Fruit fly (Drosophila melanogaster) whole organism, embryonic: ENCODE measurements around the gene MsrA.
A peak's percentile ranks its signal among the peaks of the same experiment; 100 is the strongest.

ENCODE experiments used
- Atf3 ChIP-seq: fragments of 200-800 bp; sonication (Bioruptor generic); optimal IDR thresholded peaks from 3 replicates; lab custom pipeline; 2016; ENCODE audit warnings: missing biosample characterization, missing genetic modification characterization
- Bdp1 ChIP-seq: fragments of 200-800 bp; sonication (Bioruptor generic); optimal IDR thresholded peaks from 3 replicates; lab custom pipeline; 2016; ENCODE audit warnings: missing biosample characterization, missing genetic modification characterization
- CG10565 ChIP-seq: fragments of 200-800 bp; sonication (Bioruptor generic); optimal IDR thresholded peaks from 3 replicates; lab custom pipeline; 2016; ENCODE audit warnings: missing biosample characterization, mild to moderate bottlenecking, missing genetic modification characterization
- CG11723 ChIP-seq: fragments of 200-800 bp; sonication (Bioruptor generic); optimal IDR thresholded peaks from 2 replicates; lab custom pipeline; 2017; ENCODE audit warnings: missing biosample characterization, mild to moderate bottlenecking, missing genetic modification characterization
- CG12942 ChIP-seq: fragments of 200-800 bp; sonication (Bioruptor generic); optimal IDR thresholded peaks from 3 replicates; lab custom pipeline; 2016; ENCODE audit warnings: missing biosample characterization, missing genetic modification characterization
- CG15073 ChIP-seq: fragments of 200-800 bp; sonication (Bioruptor generic); optimal IDR thresholded peaks from 2 replicates; lab custom pipeline; 2016; ENCODE audit warnings: missing biosample characterization, missing genetic modification characterization
- CG1792 ChIP-seq: fragments of 200-800 bp; sonication (Bioruptor generic); optimal IDR thresholded peaks from 2 replicates; lab custom pipeline; 2016; ENCODE audit warnings: missing biosample characterization, missing genetic modification characterization
- CG18262 ChIP-seq: fragments of 200-800 bp; optimal IDR thresholded peaks from 3 replicates; lab custom pipeline; 2019; ENCODE audit warnings: missing biosample characterization, mild to moderate bottlenecking, missing genetic modification characterization, moderate library complexity
- CG18599 ChIP-seq: fragments of 200-800 bp; sonication (Bioruptor generic); optimal IDR thresholded peaks from 3 replicates; lab custom pipeline; 2017; ENCODE audit warnings: missing biosample characterization, missing genetic modification characterization, mild to moderate bottlenecking, moderate library complexity, missing genetic modification reagents
- CG2202 ChIP-seq: fragments of 200-800 bp; sonication (Bioruptor generic); optimal IDR thresholded peaks from 2 replicates; lab custom pipeline; 2018; ENCODE audit warnings: missing biosample characterization, mild to moderate bottlenecking, missing genetic modification characterization
- CG2712 ChIP-seq: fragments of 200-800 bp; optimal IDR thresholded peaks from 3 replicates; lab custom pipeline; 2019; ENCODE audit warnings: missing biosample characterization, mild to moderate bottlenecking, missing genetic modification characterization, moderate library complexity
- CG31365 ChIP-seq: fragments of 200-800 bp; sonication (Bioruptor generic); optimal IDR thresholded peaks from 2 replicates; lab custom pipeline; 2018; ENCODE audit warnings: missing biosample characterization, mild to moderate bottlenecking, missing genetic modification characterization
- CG33213 ChIP-seq: fragments of 200-800 bp; sonication (Bioruptor generic); optimal IDR thresholded peaks from 3 replicates; lab custom pipeline; 2016; ENCODE audit warnings: missing biosample characterization, missing genetic modification characterization
- CG34376 ChIP-seq: fragments of 200-800 bp; sonication (Bioruptor generic); optimal IDR thresholded peaks from 2 replicates; lab custom pipeline; 2018; ENCODE audit warnings: missing biosample characterization, mild to moderate bottlenecking, missing genetic modification characterization
- CG3838 ChIP-seq: fragments of 200-800 bp; sonication (Bioruptor generic); optimal IDR thresholded peaks from 3 replicates; lab custom pipeline; 2016; ENCODE audit warnings: missing biosample characterization, missing genetic modification characterization
- CG4617 ChIP-seq: fragments of 200-800 bp; sonication (Bioruptor generic); optimal IDR thresholded peaks from 3 replicates; lab custom pipeline; 2016; ENCODE audit warnings: missing biosample characterization, missing genetic modification characterization, borderline replicate concordance
- CG5245 ChIP-seq: fragments of 200-800 bp; sonication (Bioruptor generic); optimal IDR thresholded peaks from 3 replicates; lab custom pipeline; 2016; ENCODE audit warnings: missing biosample characterization, missing genetic modification characterization
- CG6689 ChIP-seq: fragments of 200-800 bp; sonication (Bioruptor generic); IDR thresholded peaks from 2 replicates; pipeline ENCODE4 v1.3.6; 2022; ENCODE audit warnings: missing biosample characterization, missing genetic modification characterization
- CG7271 ChIP-seq: fragments of 200-800 bp; sonication (Bioruptor generic); optimal IDR thresholded peaks from 2 replicates; lab custom pipeline; 2018; ENCODE audit warnings: missing biosample characterization, mild to moderate bottlenecking, missing genetic modification characterization, moderate library complexity
- CG9876 ChIP-seq: fragments of 200-800 bp; sonication (Bioruptor generic); optimal IDR thresholded peaks from 2 replicates; lab custom pipeline; 2016; ENCODE audit warnings: missing biosample characterization, missing genetic modification characterization
- Camta ChIP-seq: fragments of 200-800 bp; sonication (Bioruptor generic); optimal IDR thresholded peaks from 2 replicates; lab custom pipeline; 2016; ENCODE audit warnings: missing biosample characterization, missing genetic modification characterization
- Doc2 ChIP-seq: fragments of 200-800 bp; sonication (Bioruptor generic); IDR thresholded peaks from 2 replicates; pipeline ENCODE4 v1.3.6; 2022; ENCODE audit warnings: missing biosample characterization, missing genetic modification characterization
- Doc3 ChIP-seq: fragments of 200-800 bp; sonication (Bioruptor generic); IDR thresholded peaks from 3 replicates; pipeline ENCODE4 v1.3.6; 2022; ENCODE audit warnings: missing biosample characterization, missing genetic modification characterization; ENCODE audit not compliant: partially characterized antibody
- H15 ChIP-seq: fragments of 200-800 bp; sonication (Bioruptor generic); IDR thresholded peaks from 3 replicates; pipeline ENCODE4 v1.3.6; 2022; ENCODE audit warnings: missing biosample characterization, missing genetic modification characterization
- Hand ChIP-seq: fragments of 200-800 bp; sonication (Bioruptor generic); optimal IDR thresholded peaks from 2 replicates; lab custom pipeline; 2017; ENCODE audit warnings: mild to moderate bottlenecking, missing biosample characterization, missing genetic modification reagents, missing genetic modification characterization
- HmgD ChIP-seq: fragments of 200-800 bp; sonication (Bioruptor generic); optimal IDR thresholded peaks from 3 replicates; lab custom pipeline; 2016; ENCODE audit warnings: missing biosample characterization, missing genetic modification characterization
- HmgZ ChIP-seq: fragments of 200-800 bp; sonication (Bioruptor generic); optimal IDR thresholded peaks from 2 replicates; lab custom pipeline; 2018; ENCODE audit warnings: missing biosample characterization, mild to moderate bottlenecking, missing genetic modification characterization
- Ptx1 ChIP-seq: fragments of 200-800 bp; sonication (Bioruptor generic); IDR thresholded peaks from 2 replicates; pipeline ENCODE4 v1.3.6; 2022; ENCODE audit warnings: missing biosample characterization, missing genetic modification characterization
- Sry-β ChIP-seq: fragments of 200-800 bp; sonication (Bioruptor generic); optimal IDR thresholded peaks from 2 replicates; lab custom pipeline; 2018; ENCODE audit warnings: missing biosample characterization, mild to moderate bottlenecking, missing genetic modification characterization, moderate library complexity
- aop ChIP-seq: fragments of 200-800 bp; sonication (Bioruptor generic); IDR thresholded peaks from 2 replicates; pipeline ENCODE4 v1.3.6; 2022; ENCODE audit warnings: missing biosample characterization, missing genetic modification characterization
- cad ChIP-seq: fragments of >200 bp; optimal IDR thresholded peaks from 2 replicates; lab custom pipeline; 2017; ENCODE audit warnings: missing biosample characterization, missing genetic modification characterization
- crol ChIP-seq: fragments of 200-800 bp; sonication (Bioruptor generic); IDR thresholded peaks from 2 replicates; pipeline ENCODE4 v1.3.6; 2022; ENCODE audit warnings: missing biosample characterization, missing genetic modification characterization
- da ChIP-seq: fragments of 200-800 bp; sonication (Bioruptor generic); optimal IDR thresholded peaks from 2 replicates; lab custom pipeline; 2016; ENCODE audit warnings: missing biosample characterization, missing genetic modification characterization
- dmrt99B ChIP-seq: fragments of 200-800 bp; sonication (Bioruptor generic); optimal IDR thresholded peaks from 2 replicates; lab custom pipeline; 2018; ENCODE audit warnings: missing biosample characterization, mild to moderate bottlenecking, missing genetic modification characterization, moderate library complexity
- eve ChIP-seq, 2 experiments: fragments of >200 bp; optimal IDR thresholded peaks; 2 replicates each; lab custom pipeline; 2017; ENCODE audit warnings: missing biosample characterization in 2 of 2, missing genetic modification characterization in 2 of 2
- fd102C ChIP-seq: fragments of 200-800 bp; sonication (Bioruptor generic); optimal IDR thresholded peaks from 2 replicates; lab custom pipeline; 2018; ENCODE audit warnings: missing biosample characterization, mild to moderate bottlenecking, missing genetic modification characterization, moderate library complexity
- fd3F ChIP-seq: fragments of 200-800 bp; sonication (Bioruptor generic); optimal IDR thresholded peaks from 2 replicates; lab custom pipeline; 2018; ENCODE audit warnings: missing biosample characterization, mild to moderate bottlenecking, missing genetic modification characterization, moderate library complexity
- fru ChIP-seq: fragments of >200 bp; optimal IDR thresholded peaks from 2 replicates; lab custom pipeline; 2017
- inv ChIP-seq: fragments of 200-800 bp; sonication (Bioruptor generic); IDR thresholded peaks from 2 replicates; pipeline ENCODE4 v1.3.6; 2022; ENCODE audit warnings: missing biosample characterization, missing genetic modification characterization; ENCODE audit not compliant: partially characterized antibody
- kah ChIP-seq: fragments of 200-800 bp; sonication (Bioruptor generic); optimal IDR thresholded peaks from 2 replicates; lab custom pipeline; 2018; ENCODE audit warnings: missing biosample characterization, mild to moderate bottlenecking, missing genetic modification characterization
- lbe ChIP-seq: fragments of 200-800 bp; sonication (Bioruptor generic); optimal IDR thresholded peaks from 2 replicates; lab custom pipeline; 2016; ENCODE audit warnings: missing biosample characterization, mild to moderate bottlenecking, missing genetic modification characterization
- lov ChIP-seq, 2 experiments: fragments of 200-800 bp in 1 of 2; fragments of >200 bp in 1 of 2; sonication (Bioruptor generic) in 1 of 2; IDR thresholded peaks in 1 of 2; optimal IDR thresholded peaks in 1 of 2; 2 replicates in 1 of 2; 3 replicates in 1 of 2; pipeline versions ENCODE4 v1.3.6 to Lab custom; 2017 to 2022; ENCODE audit warnings: missing biosample characterization in 1 of 2, missing genetic modification characterization in 1 of 2
- pan ChIP-seq, 4 experiments: fragments of >200 bp in 3 of 4; fragments of 200-800 bp in 1 of 4; sonication (Bioruptor generic) in 1 of 4; optimal IDR thresholded peaks in 3 of 4; IDR thresholded peaks in 1 of 4; 2 replicates each; pipeline versions ENCODE4 v1.3.6 to Lab custom; 2017 to 2022; ENCODE audit warnings: missing biosample characterization in 2 of 4, missing genetic modification characterization in 2 of 4, mixed read lengths in 1 of 4
- pfk ChIP-seq: fragments of 200-800 bp; sonication (Bioruptor generic); optimal IDR thresholded peaks from 2 replicates; lab custom pipeline; 2018; ENCODE audit warnings: missing biosample characterization, mild to moderate bottlenecking, missing genetic modification characterization, moderate library complexity
- prd ChIP-seq, 3 experiments: fragments of >200 bp in 2 of 3; fragments of 200-800 bp in 1 of 3; sonication (Bioruptor generic) in 1 of 3; optimal IDR thresholded peaks in 2 of 3; IDR thresholded peaks in 1 of 3; 2 replicates in 2 of 3; 3 replicates in 1 of 3; pipeline versions ENCODE4 v1.3.6 to Lab custom; 2017 to 2022; ENCODE audit warnings: missing biosample characterization in 1 of 3, missing genetic modification characterization in 1 of 3
- sd ChIP-seq: fragments of 200-800 bp; sonication (Bioruptor generic); optimal IDR thresholded peaks from 3 replicates; lab custom pipeline; 2018; ENCODE audit warnings: missing biosample characterization, mild to moderate bottlenecking, missing genetic modification characterization, moderate library complexity
- tna ChIP-seq: fragments of 200-800 bp; sonication (Bioruptor generic); IDR thresholded peaks from 2 replicates; pipeline ENCODE4 v1.3.6; 2022; ENCODE audit warnings: missing biosample characterization, missing genetic modification characterization; ENCODE audit not compliant: partially characterized antibody
- unc-4 ChIP-seq: fragments of 200-800 bp; sonication (Bioruptor generic); IDR thresholded peaks from 2 replicates; pipeline ENCODE4 v1.3.6; 2022; ENCODE audit warnings: missing biosample characterization, missing genetic modification characterization; ENCODE audit not compliant: partially characterized antibody

MsrA gene

dm6 chr3L:15493886-15494598 lies 16.8 kb upstream of the MsrA start (continued):
- no peak for TF ChIP-seq CG31365
- TF ChIP-seq inv (GFP tag; lab: Robert Waterston, UW) = no peak
- peak; percentile 3 for TF ChIP-seq kah (GFP tag; lab: Kevin White, UChicago)
- no peak for TF ChIP-seq pfk (GFP tag; lab: Kevin White, UChicago)
- no peak for TF ChIP-seq tna (GFP tag; lab: Robert Waterston, UW)
- no peak for TF ChIP-seq fd102C (GFP tag; lab: Kevin White, UChicago)
- TF ChIP-seq cad = no peak
- no peak for TF ChIP-seq CG33213 (GFP tag; lab: Kevin White, UChicago)
- no peak for TF ChIP-seq sd
- TF ChIP-seq CG2202 (tag; lab: Kevin White, UChicago) = no peak
- no peak for TF ChIP-seq HmgZ (tag; lab: Kevin White, UChicago)
- no peak for TF ChIP-seq lbe (GFP tag; lab: Kevin White, UChicago)
- no peak for TF ChIP-seq Doc3 (GFP tag; lab: Robert Waterston, UW)
- TF ChIP-seq crol (GFP tag; lab: Robert Waterston, UW) = no peak
- TF ChIP-seq CG9876 (GFP tag; lab: Kevin White, UChicago) = no peak
- peak; percentile 26 for TF ChIP-seq CG5245 (GFP tag; lab: Kevin White, UChicago)
- TF ChIP-seq Doc2 = no peak
- no peak for TF ChIP-seq Camta (GFP tag; lab: Kevin White, UChicago)
- no peak for TF ChIP-seq CG11723 (GFP tag; lab: Kevin White, UChicago)
- peak; percentile 73 for TF ChIP-seq dmrt99B (tag; lab: Kevin White, UChicago)
- TF ChIP-seq H15 = no peak
- no peak for TF ChIP-seq CG7271 (tag; lab: Kevin White, UChicago)
- TF ChIP-seq unc-4 (GFP tag; lab: Robert Waterston, UW) = no peak
- TF ChIP-seq Sry-β (GFP tag; lab: Kevin White, UChicago) = no peak
- TF ChIP-seq Ptx1 (GFP tag; lab: Robert Waterston, UW) = peak; percentile 52; the same call in 1 of the 2 replicates
- TF ChIP-seq CG4617 (GFP tag; lab: Kevin White, UChicago) = no peak
- peak; percentile 44 for TF ChIP-seq CG18599 (GFP tag; lab: Kevin White, UChicago)
- no peak for TF ChIP-seq CG3838 (GFP tag; lab: Kevin White, UChicago)
- TF ChIP-seq lov (optimal IDR thresholded peaks at IDR 0.05; lab: Kevin White, UChicago) = no peak
- no peak for TF ChIP-seq lov (GFP tag; IDR thresholded peaks at IDR 0.05; lab: Robert Waterston, UW)
- TF ChIP-seq CG10565 = no peak
- TF ChIP-seq da = no peak
- no peak for TF ChIP-seq Atf3 (GFP tag; lab: Kevin White, UChicago)
- no peak for TF ChIP-seq aop (GFP tag; lab: Robert Waterston, UW)
- no peak for TF ChIP-seq CG1792 (GFP tag; lab: Kevin White, UChicago)
- 0 out of 2 replicates have a peak, but pooled peaks have one; percentile 9 for TF ChIP-seq CG6689 (GFP tag; lab: Robert Waterston, UW)
- TF ChIP-seq Bdp1 (GFP tag; lab: Kevin White, UChicago) = no peak
- TF ChIP-seq eve (GFP tag; optimal IDR thresholded peaks at IDR 0.05; lab: Kevin White, UChicago) = no peak
- no peak for TF ChIP-seq CG34376
- no peak for TF ChIP-seq fru (lab: Kevin White, UChicago)
- TF ChIP-seq CG2712 (tag; lab: Kevin White, UChicago) = peak; percentile 25
- TF ChIP-seq CG18262 (tag; lab: Kevin White, UChicago) = peak; percentile 29
- no peak for TF ChIP-seq HmgD
- TF ChIP-seq pan (optimal IDR thresholded peaks at IDR 0.05; lab: Kevin White, UChicago) = no peak
- TF ChIP-seq pan (GFP tag; optimal IDR thresholded peaks at IDR 0.05 in 1 of 2, IDR thresholded peaks at IDR 0.05 in 1 of 2) = peak in 1 of 2 experiments; percentile 12
- no peak for TF ChIP-seq CG12942 (GFP tag; lab: Kevin White, UChicago)
- no peak for TF ChIP-seq CG15073 (GFP tag; lab: Kevin White, UChicago)
- TF ChIP-seq fd3F (GFP tag; lab: Kevin White, UChicago) = no peak
- TF ChIP-seq prd (optimal IDR thresholded peaks at IDR 0.05; lab: Kevin White, UChicago) = no peak
- TF ChIP-seq prd (GFP tag; IDR thresholded peaks at IDR 0.05; lab: Robert Waterston, UW) = 0 out of 3 replicates have a peak, but pooled peaks have one; percentile 26
- no peak for TF ChIP-seq Hand (GFP tag; lab: Kevin White, UChicago)
